2 worm cellular contexts compared by ENCODE assay signal in genomic region chrIV:5847986-5848707, ce11.
TF ChIP-seq lines count a peak whose summit lies in the region.

Gene sams-3, plus strand, starts transcription at chrIV:5848657.

TF ChIP-seq in whole organism, L1 larva, 84 proteins besides CTCF, POLR2A, EP300 and RAD21 (continued from another document and continues in another):
- TF ChIP-seq Y116A8C.19 (tag; optimal IDR thresholded peaks at IDR 0.05; lab: Kevin White, UChicago; ENCODE audit: borderline replicate concordance) (no peak), fkh-4 (tag; optimal IDR thresholded peaks at IDR 0.05; lab: Kevin White, UChicago; ENCODE audit: borderline replicate concordance) (no peak), sup-37 (GFP tag; optimal IDR thresholded peaks at IDR 0.05; lab: Kevin White, UChicago) (no peak), lir-3 (tag; optimal IDR thresholded peaks at IDR 0.05; lab: Kevin White, UChicago; ENCODE audit: poor library complexity) (no peak), egl-13 (tag; optimal IDR thresholded peaks at IDR 0.05; lab: Kevin White, UChicago) (no peak), ceh-63 (GFP tag; optimal IDR thresholded peaks at IDR 0.05; lab: Kevin White, UChicago) (no peak), aly-2 (tag; optimal IDR thresholded peaks at IDR 0.05; lab: Kevin White, UChicago) (no peak), tbx-2 (tag; optimal IDR thresholded peaks at IDR 0.05; lab: Kevin White, UChicago) (peak; percentile 96), ama-1 (optimal IDR thresholded peaks at IDR 0.05; lab: Kevin White, UChicago) (no peak), sptf-1 (tag; optimal IDR thresholded peaks at IDR 0.05; lab: Kevin White, UChicago) (no peak), nhr-84 (tag; optimal IDR thresholded peaks at IDR 0.05; lab: Kevin White, UChicago) (no peak), nhr-71 (tag; optimal IDR thresholded peaks at IDR 0.05; lab: Kevin White, UChicago) (peak; percentile 68), C04F5.9 (tag; optimal IDR thresholded peaks at IDR 0.05; lab: Kevin White, UChicago) (no peak), ceh-90 (tag; optimal IDR thresholded peaks at IDR 0.05; lab: Kevin White, UChicago) (no peak), nhr-11 (tag; optimal IDR thresholded peaks at IDR 0.05; lab: Kevin White, UChicago) (no peak), ceh-82 (tag; optimal IDR thresholded peaks at IDR 0.05; lab: Kevin White, UChicago) (peak in 2 of 3 experiments; percentile 16 to 46), unc-30 (tag; optimal IDR thresholded peaks at IDR 0.05; lab: Kevin White, UChicago) (no peak), tlp-1 (tag; optimal IDR thresholded peaks at IDR 0.05; lab: Kevin White, UChicago) (no peak), ces-1 (GFP tag; optimal IDR thresholded peaks at IDR 0.05; lab: Kevin White, UChicago) (no peak), hpl-2 (GFP tag; optimal IDR thresholded peaks at IDR 0.05; lab: Kevin White, UChicago) (no peak), ztf-11 (tag; optimal IDR thresholded peaks at IDR 0.05; lab: Kevin White, UChicago) (peak in 1 of 2 experiments; percentile 15), nhr-237 (tag; optimal IDR thresholded peaks at IDR 0.05; lab: Kevin White, UChicago) (no peak), sox-4 (tag; optimal IDR thresholded peaks at IDR 0.05; lab: Kevin White, UChicago) (no peak), elt-3 (tag; optimal IDR thresholded peaks at IDR 0.05; lab: Kevin White, UChicago) (no peak), lin-39 (tag; optimal IDR thresholded peaks at IDR 0.05; lab: Kevin White, UChicago) (peak; percentile 57), nhr-19 (GFP tag; conservative IDR thresholded peaks at IDR 0.05; lab: Robert Waterston, UW) (peak; percentile 51), pqm-1 (tag; optimal IDR thresholded peaks at IDR 0.05; lab: Kevin White, UChicago) (no peak), alr-1 (tag; optimal IDR thresholded peaks at IDR 0.05; lab: Kevin White, UChicago; ENCODE audit: borderline replicate concordance) (no peak), snu-23 (GFP tag; optimal IDR thresholded peaks at IDR 0.05; lab: Kevin White, UChicago) (peak; percentile 64), nhr-76 (tag; optimal IDR thresholded peaks at IDR 0.05; lab: Kevin White, UChicago) (no peak), rnt-1 (tag; optimal IDR thresholded peaks at IDR 0.05; lab: Kevin White, UChicago) (peak; percentile 51), C34B4.2 (tag; optimal IDR thresholded peaks at IDR 0.05; lab: Kevin White, UChicago) (no peak), nhr-20 (tag; optimal IDR thresholded peaks at IDR 0.05; lab: Kevin White, UChicago) (peak; percentile 44), mab-9 (GFP tag; IDR thresholded peaks at IDR 0.05; lab: Robert Waterston, UW) (peak; percentile 89), lin-15B (tag; optimal IDR thresholded peaks at IDR 0.05; lab: Kevin White, UChicago) (no peak), nhr-90 (tag; optimal IDR thresholded peaks at IDR 0.05; lab: Kevin White, UChicago; ENCODE audit: poor library complexity) (peak; percentile 28), fos-1 (tag; optimal IDR thresholded peaks at IDR 0.05; lab: Kevin White, UChicago) (no peak), mep-1 (tag; optimal IDR thresholded peaks at IDR 0.05; lab: Kevin White, UChicago) (peak; percentile 29), lsy-2 (tag; optimal IDR thresholded peaks at IDR 0.05; lab: Kevin White, UChicago) (peak; percentile 70 to 73), unc-130 (tag; optimal IDR thresholded peaks at IDR 0.05; lab: Kevin White, UChicago) (peak; percentile 53), elt-2 (tag; optimal IDR thresholded peaks at IDR 0.05; lab: Kevin White, UChicago) (no peak), ets-5 (GFP tag; IDR thresholded peaks at IDR 0.05; lab: Robert Waterston, UW) (no peak), nhr-47 (tag; optimal IDR thresholded peaks at IDR 0.05; lab: Kevin White, UChicago) (peak; percentile 54), unc-98 (GFP tag; IDR thresholded peaks at IDR 0.05; lab: Robert Waterston, UW) (no peak), pag-3 (tag; optimal IDR thresholded peaks at IDR 0.05; lab: Kevin White, UChicago; ENCODE audit: borderline replicate concordance, insufficient read depth) (no peak), pax-3 (tag; optimal IDR thresholded peaks at IDR 0.05; lab: Kevin White, UChicago) (no peak), skn-1 (tag; optimal IDR thresholded peaks at IDR 0.05; lab: Kevin White, UChicago) (no peak), ceh-8 (GFP tag; optimal IDR thresholded peaks at IDR 0.05; lab: Kevin White, UChicago) (no peak), unc-62 (GFP tag; optimal IDR thresholded peaks at IDR 0.05; lab: Kevin White, UChicago) (no peak), dpl-1 (GFP tag; optimal IDR thresholded peaks at IDR 0.05; lab: Kevin White, UChicago) (peak; percentile 26 to 68 (median 67)), egl-27 (tag; optimal IDR thresholded peaks at IDR 0.05; lab: Kevin White, UChicago) (no peak), snpc-4 (tag; optimal IDR thresholded peaks at IDR 0.05; lab: Kevin White, UChicago) (no peak), zag-1 (tag; optimal IDR thresholded peaks at IDR 0.05; lab: Kevin White, UChicago) (no peak), zip-4 (GFP tag; optimal IDR thresholded peaks at IDR 0.05; lab: Kevin White, UChicago) (no peak), xbp-1 (tag; optimal IDR thresholded peaks at IDR 0.05; lab: Kevin White, UChicago) (peak; percentile 40), swsn-7 (tag; optimal IDR thresholded peaks at IDR 0.05; lab: Kevin White, UChicago) (peak; percentile 57), ztf-4 (tag; optimal IDR thresholded peaks at IDR 0.05; lab: Kevin White, UChicago) (no peak), fkh-8 (tag; optimal IDR thresholded peaks at IDR 0.05; lab: Kevin White, UChicago) (no peak), mdl-1 (tag; optimal IDR thresholded peaks at IDR 0.05; lab: Kevin White, UChicago) (no peak), unc-86 (tag; optimal IDR thresholded peaks at IDR 0.05; lab: Kevin White, UChicago) (no peak), irx-1 (tag; optimal IDR thresholded peaks at IDR 0.05; lab: Kevin White, UChicago) (peak; percentile 12), mef-2 (tag; optimal IDR thresholded peaks at IDR 0.05; lab: Kevin White, UChicago) (no peak), lin-14 (GFP tag; optimal IDR thresholded peaks at IDR 0.05; lab: Kevin White, UChicago) (no peak), C16A3.4 (tag; optimal IDR thresholded peaks at IDR 0.05; lab: Kevin White, UChicago) (peak; percentile 27), lin-35 (GFP tag; optimal IDR thresholded peaks at IDR 0.05; lab: Kevin White, UChicago) (peak; percentile 46 to 57), F16B12.6 (tag; optimal IDR thresholded peaks at IDR 0.05; lab: Kevin White, UChicago) (peak; percentile 93), hlh-4 (tag; optimal IDR thresholded peaks at IDR 0.05; lab: Kevin White, UChicago) (no peak), efl-3 (GFP tag; optimal IDR thresholded peaks at IDR 0.05; lab: Kevin White, UChicago) (no peak)

TF ChIP-seq in whole organism, L4 larva, 104 proteins besides CTCF, POLR2A, EP300 and RAD21 (continued from another document):
- TF ChIP-seq mxl-2 (GFP tag; conservative IDR thresholded peaks at IDR 0.05; lab: Robert Waterston, UW) (no peak), mep-1 (tag; optimal IDR thresholded peaks at IDR 0.05; lab: Kevin White, UChicago) (peak; percentile 36), hmg-1.1 (GFP tag; IDR thresholded peaks at IDR 0.05; lab: Robert Waterston, UW) (no peak), vab-7 (GFP tag; IDR thresholded peaks at IDR 0.05; lab: Robert Waterston, UW) (no peak), zip-11 (GFP tag; IDR thresholded peaks at IDR 0.05; lab: Robert Waterston, UW) (no peak), dve-1 (tag; optimal IDR thresholded peaks at IDR 0.05; lab: Kevin White, UChicago; ENCODE audit: insufficient read depth) (no peak), set-16 (GFP tag; IDR thresholded peaks at IDR 0.05; lab: Robert Waterston, UW) (no peak), ceh-32 (tag; optimal IDR thresholded peaks at IDR 0.05; lab: Kevin White, UChicago; ENCODE audit: poor library complexity) (no peak), lin-15B (tag; optimal IDR thresholded peaks at IDR 0.05; lab: Kevin White, UChicago) (no peak), ama-1 (optimal IDR thresholded peaks at IDR 0.05; lab: Kevin White, UChicago) (no peak), pha-4 (GFP tag; IDR thresholded peaks at IDR 0.05; lab: Robert Waterston, UW) (no peak), pha-4 (tag; optimal IDR thresholded peaks at IDR 0.05; lab: Kevin White, UChicago) (peak; percentile 25), nhr-76 (tag; optimal IDR thresholded peaks at IDR 0.05; lab: Kevin White, UChicago) (no peak), lsy-2 (tag; optimal IDR thresholded peaks at IDR 0.05; lab: Kevin White, UChicago) (peak in 1 of 2 experiments; percentile 64), ceh-82 (tag; optimal IDR thresholded peaks at IDR 0.05; lab: Kevin White, UChicago) (no peak)
